Worm (Caenorhabditis elegans) whole organism, L2 larva: ENCODE data around the gene C35A11.2.

Experiments
- aly-2 ChIP-seq: fragments of 150-350 bp; optimal IDR thresholded peaks from 2 replicates; lab custom pipeline; 2014; ENCODE audit warnings: missing biosample characterization, missing genetic modification characterization
- blmp-1 ChIP-seq: sonication (generic microtip); optimal IDR thresholded peaks from 2 replicates; lab custom pipeline; 2017; ENCODE audit warnings: missing genetic modification characterization, mild to moderate bottlenecking, missing compliant biosample characterization, antibody characterized with exemption, moderate library complexity; ENCODE audit not compliant: insufficient read depth
- fos-1 ChIP-seq: fragments of 150-350 bp; optimal IDR thresholded peaks from 2 replicates; lab custom pipeline; 2014; ENCODE audit warnings: missing biosample characterization, missing genetic modification characterization
- lsy-2 ChIP-seq, 2 experiments: fragments of 150-350 bp in 1 of 2; sonication (generic microtip) in 1 of 2; optimal IDR thresholded peaks; 2 replicates each; lab custom pipeline; 2014 to 2017; ENCODE audit warnings: missing biosample characterization in 2 of 2, missing genetic modification characterization in 2 of 2
- nhr-11 ChIP-seq: fragments of 150-350 bp; optimal IDR thresholded peaks from 2 replicates; lab custom pipeline; 2014; ENCODE audit warnings: missing biosample characterization, missing genetic modification characterization
- nhr-25 ChIP-seq: fragments of 150-350 bp; sonication (generic microtip); optimal IDR thresholded peaks from 3 replicates; lab custom pipeline; 2014; ENCODE audit warnings: missing biosample characterization, missing genetic modification characterization
- nhr-6 ChIP-seq: fragments of 150-350 bp; optimal IDR thresholded peaks from 2 replicates; lab custom pipeline; 2014; ENCODE audit warnings: missing biosample characterization, missing genetic modification characterization
- snpc-4 ChIP-seq: fragments of 150-350 bp; optimal IDR thresholded peaks from 2 replicates; lab custom pipeline; 2014; ENCODE audit warnings: missing biosample characterization, missing genetic modification characterization
- unc-39 ChIP-seq: fragments of 150-350 bp; optimal IDR thresholded peaks from 2 replicates; lab custom pipeline; 2014; ENCODE audit warnings: missing biosample characterization, missing genetic modification characterization
- unc-62 ChIP-seq: fragments of 150-350 bp; optimal IDR thresholded peaks from 2 replicates; lab custom pipeline; 2014; ENCODE audit warnings: missing biosample characterization, missing genetic modification reagents, missing genetic modification characterization
- ztf-11 ChIP-seq: sonication (generic microtip); optimal IDR thresholded peaks from 2 replicates; lab custom pipeline; 2017; ENCODE audit warnings: missing biosample characterization, missing genetic modification characterization

DNA sequence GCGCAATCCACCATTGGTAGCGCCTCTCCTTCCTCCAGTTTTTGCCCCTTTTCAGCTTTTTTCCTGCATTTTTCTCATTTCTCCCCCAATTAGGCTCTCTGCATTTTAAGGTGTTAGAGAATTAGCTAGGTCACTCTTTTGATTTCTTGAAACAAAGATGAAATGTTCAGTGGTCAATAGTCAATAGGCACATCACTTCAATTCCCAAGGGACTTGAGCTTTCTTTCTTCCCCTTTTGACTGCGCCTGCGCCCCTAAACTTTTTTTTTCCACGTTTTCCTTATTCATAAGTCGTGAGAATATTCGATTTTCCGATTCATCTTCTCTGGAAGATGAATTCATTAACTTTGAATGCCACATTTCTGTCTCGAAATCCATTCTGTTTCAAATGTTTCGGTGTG, 17.8 kb downstream of the C35A11.2 start:
- TF ChIP-seq lsy-2 (tag; optimal IDR thresholded peaks at IDR 0.05; lab: Kevin White, UChicago) = no peak
- TF ChIP-seq unc-62 (GFP tag; lab: Kevin White, UChicago) = no peak
- no peak for TF ChIP-seq unc-39 (tag; lab: Kevin White, UChicago)
- no peak for TF ChIP-seq fos-1 (tag; lab: Kevin White, UChicago)
- no peak for TF ChIP-seq nhr-6 (tag; lab: Kevin White, UChicago)
- no peak for TF ChIP-seq nhr-25 (tag; lab: Kevin White, UChicago)
- no peak for TF ChIP-seq snpc-4
- no peak for TF ChIP-seq nhr-11
- no peak for TF ChIP-seq blmp-1 (tag; lab: Kevin White, UChicago)
- TF ChIP-seq aly-2 = no peak
- no peak for TF ChIP-seq ztf-11
